Fruit fly (Drosophila melanogaster) whole organism, embryonic: ENCODE measurements around the gene CG31910.
A peak's percentile ranks its signal among the peaks of the same experiment; 100 is the strongest.

Experiments used
- Abd-B ChIP-seq: fragments of 200-800 bp; sonication (Bioruptor generic); optimal IDR thresholded peaks from 2 replicates; lab custom pipeline; 2018; ENCODE audit warnings: missing biosample characterization, mild to moderate bottlenecking, missing genetic modification characterization, moderate library complexity
- Asciz ChIP-seq: fragments of 200-800 bp; sonication (Bioruptor generic); optimal IDR thresholded peaks from 2 replicates; lab custom pipeline; 2017; ENCODE audit warnings: missing biosample characterization, mild to moderate bottlenecking, missing genetic modification characterization, missing genetic modification reagents
- CG10654 ChIP-seq: fragments of 200-800 bp; sonication (Bioruptor generic); optimal IDR thresholded peaks from 2 replicates; lab custom pipeline; 2016; ENCODE audit warnings: missing biosample characterization, missing genetic modification characterization
- CG11560 ChIP-seq: fragments of 200-800 bp; sonication (Bioruptor generic); IDR thresholded peaks from 3 replicates; pipeline ENCODE4 v1.3.6; 2022; ENCODE audit warnings: missing biosample characterization, missing genetic modification characterization
- CG12071 ChIP-seq: fragments of 200-800 bp; sonication (Bioruptor generic); optimal IDR thresholded peaks from 3 replicates; lab custom pipeline; 2018; ENCODE audit warnings: missing biosample characterization, mild to moderate bottlenecking, missing genetic modification characterization
- CG12219 ChIP-seq: fragments of 200-800 bp; sonication (Bioruptor generic); optimal IDR thresholded peaks from 3 replicates; lab custom pipeline; 2018; ENCODE audit warnings: missing biosample characterization, mild to moderate bottlenecking, missing genetic modification characterization
- CG12942 ChIP-seq: fragments of 200-800 bp; sonication (Bioruptor generic); optimal IDR thresholded peaks from 3 replicates; lab custom pipeline; 2016; ENCODE audit warnings: missing biosample characterization, missing genetic modification characterization
- CG1647 ChIP-seq: fragments of 200-800 bp; sonication (Bioruptor generic); optimal IDR thresholded peaks from 3 replicates; lab custom pipeline; 2016; ENCODE audit warnings: missing biosample characterization, missing genetic modification characterization
- CG1832 ChIP-seq: fragments of 200-800 bp; sonication (Bioruptor generic); optimal IDR thresholded peaks from 2 replicates; lab custom pipeline; 2017; ENCODE audit warnings: missing biosample characterization, mild to moderate bottlenecking, missing genetic modification characterization, inconsistent platforms
- CG32767 ChIP-seq: fragments of 200-800 bp; sonication (Bioruptor generic); IDR thresholded peaks from 2 replicates; pipeline ENCODE4 v1.3.6; 2022; ENCODE audit warnings: missing biosample characterization, missing genetic modification characterization
- CG3407 ChIP-seq: fragments of 200-800 bp; sonication (Bioruptor generic); optimal IDR thresholded peaks from 2 replicates; lab custom pipeline; 2018; ENCODE audit warnings: missing biosample characterization, mild to moderate bottlenecking, missing genetic modification characterization
- CG3847 ChIP-seq: fragments of 200-800 bp; sonication (Bioruptor generic); IDR thresholded peaks from 2 replicates; pipeline ENCODE4 v1.3.6; 2022; ENCODE audit warnings: missing biosample characterization, missing genetic modification characterization
- CG5953 ChIP-seq: fragments of 200-800 bp; sonication (Bioruptor generic); IDR thresholded peaks from 2 replicates; pipeline ENCODE4 v1.3.6; 2022; ENCODE audit warnings: missing biosample characterization, missing genetic modification characterization
- CG6175 ChIP-seq: fragments of 200-800 bp; sonication (Bioruptor generic); IDR thresholded peaks from 3 replicates; pipeline ENCODE4 v1.3.6; 2022; ENCODE audit warnings: missing biosample characterization, missing genetic modification characterization
- CG7839 ChIP-seq: fragments of 200-800 bp; sonication (Bioruptor generic); optimal IDR thresholded peaks from 3 replicates; lab custom pipeline; 2018; ENCODE audit warnings: missing biosample characterization, mild to moderate bottlenecking, missing genetic modification characterization, moderate library complexity
- CG8924 ChIP-seq: fragments of 200-800 bp; optimal IDR thresholded peaks from 3 replicates; lab custom pipeline; 2019; ENCODE audit warnings: missing biosample characterization, mild to moderate bottlenecking, missing genetic modification characterization, moderate library complexity
- CkIIα-i1 ChIP-seq: fragments of 200-800 bp; sonication (Bioruptor generic); IDR thresholded peaks from 2 replicates; pipeline ENCODE4 v1.3.6; 2022; ENCODE audit warnings: missing biosample characterization, missing genetic modification characterization
- CrebB ChIP-seq: fragments of 200-800 bp; sonication (Bioruptor generic); optimal IDR thresholded peaks from 3 replicates; lab custom pipeline; 2018; ENCODE audit warnings: missing biosample characterization, mild to moderate bottlenecking, missing genetic modification characterization
- D19A ChIP-seq: fragments of 200-800 bp; optimal IDR thresholded peaks from 3 replicates; lab custom pipeline; 2019; ENCODE audit warnings: missing biosample characterization, mild to moderate bottlenecking, missing genetic modification characterization, moderate library complexity
- Doc2 ChIP-seq: fragments of 200-800 bp; sonication (Bioruptor generic); IDR thresholded peaks from 2 replicates; pipeline ENCODE4 v1.3.6; 2022; ENCODE audit warnings: missing biosample characterization, missing genetic modification characterization
- Elba2 ChIP-seq: fragments of 200-800 bp; sonication (Bioruptor generic); optimal IDR thresholded peaks from 3 replicates; lab custom pipeline; 2016; ENCODE audit warnings: missing biosample characterization, missing genetic modification characterization
- GATAe ChIP-seq: fragments of 200-800 bp; sonication (Bioruptor generic); conservative IDR thresholded peaks from 2 replicates; pipeline ENCODE4 v1.3.6; 2022; ENCODE audit warnings: missing biosample characterization, missing genetic modification characterization
- H15 ChIP-seq: fragments of 200-800 bp; sonication (Bioruptor generic); IDR thresholded peaks from 3 replicates; pipeline ENCODE4 v1.3.6; 2022; ENCODE audit warnings: missing biosample characterization, missing genetic modification characterization
- HLH4C ChIP-seq: fragments of 200-800 bp; sonication (Bioruptor generic); IDR thresholded peaks from 3 replicates; pipeline ENCODE4 v1.3.6; 2022; ENCODE audit warnings: missing biosample characterization, missing genetic modification characterization; ENCODE audit not compliant: partially characterized antibody
- Hmr ChIP-seq: fragments of 200-800 bp; sonication (Bioruptor generic); optimal IDR thresholded peaks from 3 replicates; lab custom pipeline; 2017; ENCODE audit warnings: mild to moderate bottlenecking, missing biosample characterization, missing genetic modification reagents, missing genetic modification characterization
- Hr39 ChIP-seq: fragments of >200 bp; optimal IDR thresholded peaks from 2 replicates; lab custom pipeline; 2017
- MBD-R2 ChIP-seq: fragments of 200-800 bp; sonication (Bioruptor generic); IDR thresholded peaks from 2 replicates; pipeline ENCODE4 v1.3.6; 2022; ENCODE audit warnings: missing biosample characterization, missing genetic modification characterization
- NFAT ChIP-seq: fragments of 200-800 bp; sonication (Bioruptor generic); IDR thresholded peaks from 2 replicates; pipeline ENCODE4 v1.3.6; 2022; ENCODE audit warnings: missing biosample characterization, missing genetic modification characterization
- Neu2 ChIP-seq: fragments of 200-800 bp; sonication (Bioruptor generic); optimal IDR thresholded peaks from 3 replicates; lab custom pipeline; 2016; ENCODE audit warnings: missing biosample characterization, missing genetic modification characterization, borderline replicate concordance
- Stat92E ChIP-seq, 3 experiments: fragments of >200 bp in 2 of 3; fragments of 200-800 bp in 1 of 3; sonication (Bioruptor generic) in 1 of 3; optimal IDR thresholded peaks; 2 replicates each; lab custom pipeline; 2017 to 2019; ENCODE audit warnings: missing biosample characterization in 3 of 3, missing genetic modification characterization in 3 of 3, mild to moderate bottlenecking in 1 of 3, moderate library complexity in 1 of 3
- TFAM ChIP-seq: fragments of 200-800 bp; sonication (Bioruptor generic); optimal IDR thresholded peaks from 2 replicates; lab custom pipeline; 2017; ENCODE audit warnings: missing biosample characterization, missing genetic modification characterization, inconsistent platforms
- ab ChIP-seq: fragments of 200-800 bp; sonication (Bioruptor generic); optimal IDR thresholded peaks from 2 replicates; lab custom pipeline; 2016; ENCODE audit warnings: missing biosample characterization, missing genetic modification characterization
- ac ChIP-seq: fragments of 200-800 bp; sonication (Bioruptor generic); optimal IDR thresholded peaks from 3 replicates; lab custom pipeline; 2017; ENCODE audit warnings: missing biosample characterization, mild to moderate bottlenecking, missing genetic modification characterization
- bbx ChIP-seq: fragments of 200-800 bp; sonication (Bioruptor generic); IDR thresholded peaks from 2 replicates; pipeline ENCODE4 v1.3.6; 2022; ENCODE audit warnings: missing biosample characterization, missing genetic modification characterization; ENCODE audit not compliant: partially characterized antibody
- bcd ChIP-seq: fragments of 200-800 bp; sonication (Bioruptor generic); optimal IDR thresholded peaks from 2 replicates; lab custom pipeline; 2017; ENCODE audit warnings: missing biosample characterization, mild to moderate bottlenecking, missing genetic modification characterization
- crp ChIP-seq, 2 experiments: fragments of 200-800 bp; sonication (Bioruptor generic); optimal IDR thresholded peaks; 2 replicates in 1 of 2; 3 replicates in 1 of 2; lab custom pipeline; 2017; ENCODE audit warnings: missing biosample characterization in 2 of 2, missing genetic modification characterization in 2 of 2, mild to moderate bottlenecking in 1 of 2, moderate library complexity in 1 of 2
- da ChIP-seq: fragments of 200-800 bp; sonication (Bioruptor generic); optimal IDR thresholded peaks from 2 replicates; lab custom pipeline; 2016; ENCODE audit warnings: missing biosample characterization, missing genetic modification characterization
- dimm ChIP-seq: fragments of 200-800 bp; sonication (Bioruptor generic); IDR thresholded peaks from 2 replicates; pipeline ENCODE4 v1.3.6; 2022; ENCODE audit warnings: missing biosample characterization, missing genetic modification characterization
- en ChIP-seq: fragments of 200-800 bp; sonication (Bioruptor generic); optimal IDR thresholded peaks from 2 replicates; lab custom pipeline; 2016; ENCODE audit warnings: missing biosample characterization, missing genetic modification characterization
- esg ChIP-seq: fragments of 200-800 bp; sonication (Bioruptor generic); conservative IDR thresholded peaks from 2 replicates; pipeline ENCODE4 v1.3.6; 2022; ENCODE audit warnings: missing biosample characterization, missing genetic modification characterization
- kah ChIP-seq: fragments of 200-800 bp; sonication (Bioruptor generic); optimal IDR thresholded peaks from 2 replicates; lab custom pipeline; 2018; ENCODE audit warnings: missing biosample characterization, mild to moderate bottlenecking, missing genetic modification characterization
- ken ChIP-seq: fragments of 200-800 bp; sonication (Bioruptor generic); IDR thresholded peaks from 3 replicates; pipeline ENCODE4 v1.3.6; 2022; ENCODE audit warnings: missing biosample characterization, missing genetic modification characterization
- nmo ChIP-seq: fragments of 200-800 bp; sonication (Bioruptor generic); optimal IDR thresholded peaks from 2 replicates; lab custom pipeline; 2018; ENCODE audit warnings: missing biosample characterization, mild to moderate bottlenecking, missing genetic modification characterization, moderate library complexity
- peb ChIP-seq: fragments of 200-800 bp; sonication (Bioruptor generic); IDR thresholded peaks from 2 replicates; pipeline ENCODE4 v1.3.6; 2022; ENCODE audit warnings: missing biosample characterization, missing genetic modification characterization
- pfk ChIP-seq: fragments of 200-800 bp; sonication (Bioruptor generic); optimal IDR thresholded peaks from 2 replicates; lab custom pipeline; 2018; ENCODE audit warnings: missing biosample characterization, mild to moderate bottlenecking, missing genetic modification characterization, moderate library complexity
- pzg ChIP-seq: fragments of 200-800 bp; sonication (Bioruptor generic); optimal IDR thresholded peaks from 3 replicates; lab custom pipeline; 2018; ENCODE audit warnings: missing biosample characterization, mild to moderate bottlenecking, missing genetic modification characterization, moderate library complexity
- sd ChIP-seq: fragments of 200-800 bp; sonication (Bioruptor generic); optimal IDR thresholded peaks from 3 replicates; lab custom pipeline; 2018; ENCODE audit warnings: missing biosample characterization, mild to moderate bottlenecking, missing genetic modification characterization, moderate library complexity
- tll ChIP-seq, 2 experiments: fragments of 200-800 bp in 1 of 2; fragments of >200 bp in 1 of 2; sonication (Bioruptor generic) in 1 of 2; optimal IDR thresholded peaks; 2 replicates each; lab custom pipeline; 2017 to 2019; ENCODE audit warnings: missing biosample characterization in 2 of 2, missing genetic modification characterization in 2 of 2, mild to moderate bottlenecking in 1 of 2, moderate library complexity in 1 of 2
- trh ChIP-seq: fragments of 200-800 bp; sonication (Bioruptor generic); optimal IDR thresholded peaks from 2 replicates; lab custom pipeline; 2016; ENCODE audit warnings: missing biosample characterization, missing genetic modification characterization
- unc-4 ChIP-seq: fragments of 200-800 bp; sonication (Bioruptor generic); IDR thresholded peaks from 2 replicates; pipeline ENCODE4 v1.3.6; 2022; ENCODE audit warnings: missing biosample characterization, missing genetic modification characterization; ENCODE audit not compliant: partially characterized antibody
- usp ChIP-seq: fragments of >200 bp; optimal IDR thresholded peaks from 2 replicates; lab custom pipeline; 2017; ENCODE audit warnings: missing biosample characterization, missing genetic modification characterization
- z ChIP-seq: fragments of 200-800 bp; sonication (Bioruptor generic); IDR thresholded peaks from 3 replicates; pipeline ENCODE4 v1.3.6; 2022; ENCODE audit warnings: missing biosample characterization, missing genetic modification characterization

CG31910 gene

DNA sequence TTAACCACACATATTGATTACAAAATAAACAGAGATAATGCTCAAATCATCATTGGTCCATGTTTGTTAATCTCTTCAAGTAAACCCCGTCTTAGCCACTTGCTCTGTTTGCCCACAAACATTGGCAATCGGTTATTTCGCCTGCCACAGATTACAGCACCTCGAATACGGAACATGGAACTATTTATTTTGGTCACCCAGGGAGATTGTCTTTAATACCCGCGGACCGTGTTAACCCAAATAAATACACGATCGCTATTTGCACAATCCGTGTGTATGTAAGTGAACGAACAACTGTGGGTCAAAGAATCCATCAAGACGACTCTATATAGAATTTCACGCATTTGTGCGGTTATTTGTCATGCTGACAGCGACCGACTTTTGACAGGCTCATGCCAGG is 44.7 kb downstream of the CG31910 start (continued):
- no peak for TF ChIP-seq CG32767 (GFP tag; lab: Robert Waterston, UW)
- no peak for TF ChIP-seq Hr39 (lab: Kevin White, UChicago)
- TF ChIP-seq Stat92E (GFP tag; optimal IDR thresholded peaks at IDR 0.05; lab: Kevin White, UChicago): no peak
- no peak for TF ChIP-seq Abd-B (GFP tag; lab: Kevin White, UChicago)
- no peak for TF ChIP-seq CG12071
- TF ChIP-seq CrebB: peak; percentile 24
- TF ChIP-seq sd (tag; lab: Kevin White, UChicago): no peak
- no peak for TF ChIP-seq pzg
- TF ChIP-seq bbx (GFP tag; lab: Robert Waterston, UW): no peak
- no peak for TF ChIP-seq da (GFP tag; lab: Kevin White, UChicago)
- no peak for TF ChIP-seq Elba2 (GFP tag; lab: Kevin White, UChicago)
- TF ChIP-seq CG1832 (GFP tag; lab: Kevin White, UChicago): no peak
- TF ChIP-seq bcd (GFP tag; lab: Kevin White, UChicago): peak; percentile 3
- TF ChIP-seq CG8924 (tag; lab: Kevin White, UChicago): peak; percentile 71
- no peak for TF ChIP-seq unc-4 (GFP tag; lab: Robert Waterston, UW)
- TF ChIP-seq MBD-R2 (GFP tag; lab: Robert Waterston, UW): no peak
- peak; percentile 12 for TF ChIP-seq CG12942
- no peak for TF ChIP-seq ken (GFP tag; lab: Robert Waterston, UW)
- peak; percentile 36 for TF ChIP-seq Asciz (GFP tag; lab: Kevin White, UChicago)
- TF ChIP-seq crp (GFP tag; optimal IDR thresholded peaks at IDR 0.05; lab: Kevin White, UChicago): no peak
- TF ChIP-seq nmo: no peak
- peak in 1 of 2 experiments; percentile 99 for TF ChIP-seq tll (GFP tag; optimal IDR thresholded peaks at IDR 0.05; lab: Kevin White, UChicago)
- TF ChIP-seq CG7839: peak; percentile 11
- no peak for TF ChIP-seq CG1647
- TF ChIP-seq GATAe (GFP tag; lab: Robert Waterston, UW): no peak
- TF ChIP-seq CG12219 (GFP tag; lab: Kevin White, UChicago): peak; percentile 27
- no peak for TF ChIP-seq CG6175 (GFP tag; lab: Robert Waterston, UW)
- TF ChIP-seq TFAM (GFP tag; lab: Kevin White, UChicago): no peak
- TF ChIP-seq usp (GFP tag; lab: Kevin White, UChicago): no peak
- no peak for TF ChIP-seq pfk (GFP tag; lab: Kevin White, UChicago)
- no peak for TF ChIP-seq CkIIα-i1 (GFP tag; lab: Robert Waterston, UW)
- TF ChIP-seq CG10654 (GFP tag; lab: Kevin White, UChicago): peak; percentile 4
- no peak for TF ChIP-seq CG11560 (tag; lab: Robert Waterston, UW)
- TF ChIP-seq ac (GFP tag; lab: Kevin White, UChicago): peak; percentile 93
- no peak for TF ChIP-seq kah
- TF ChIP-seq Hmr (GFP tag; lab: Kevin White, UChicago): peak; percentile 37
- no peak for TF ChIP-seq z
- no peak for TF ChIP-seq D19A (tag; lab: Kevin White, UChicago)
- peak; percentile 52 for TF ChIP-seq Neu2 (GFP tag; lab: Kevin White, UChicago)
- TF ChIP-seq CG3407: peak; percentile 26
- TF ChIP-seq Doc2 (GFP tag; lab: Robert Waterston, UW): no peak
- no peak for TF ChIP-seq esg (GFP tag; lab: Robert Waterston, UW)
- TF ChIP-seq dimm (GFP tag; lab: Robert Waterston, UW): no peak
- TF ChIP-seq trh: no peak
- TF ChIP-seq CG5953 (GFP tag; lab: Robert Waterston, UW): no peak
- TF ChIP-seq NFAT (GFP tag; lab: Robert Waterston, UW): no peak
- no peak for TF ChIP-seq ab (GFP tag; lab: Kevin White, UChicago)
- TF ChIP-seq HLH4C (GFP tag; lab: Robert Waterston, UW): no peak
- TF ChIP-seq CG3847 (GFP tag; lab: Robert Waterston, UW): no peak
- peak; percentile 30 for TF ChIP-seq en (GFP tag; lab: Kevin White, UChicago)
- no peak for TF ChIP-seq H15
- no peak for TF ChIP-seq peb (GFP tag; lab: Robert Waterston, UW)
